Fruit fly (Drosophila melanogaster) whole organism, adult: ENCODE measurements around the gene Mcm5.

Experiments used
- CG12768 ChIP-seq: fragments of 200-800 bp; sonication (Bioruptor generic); optimal IDR thresholded peaks from 2 replicates; lab custom pipeline; 2017; ENCODE audit warnings: missing biosample characterization, missing genetic modification characterization, mild to moderate bottlenecking, moderate library complexity, missing genetic modification reagents
- CG1620 ChIP-seq: fragments of 200-800 bp; sonication (Bioruptor generic); optimal IDR thresholded peaks from 2 replicates; lab custom pipeline; 2016; ENCODE audit warnings: missing biosample characterization, missing genetic modification characterization
- Clk ChIP-seq: fragments of 200-800 bp; sonication (Bioruptor generic); optimal IDR thresholded peaks from 2 replicates; lab custom pipeline; 2017; ENCODE audit warnings: missing biosample characterization, missing genetic modification characterization
- Crg-1 ChIP-seq: fragments of 200-800 bp; sonication (Bioruptor generic); optimal IDR thresholded peaks from 2 replicates; lab custom pipeline; 2016; ENCODE audit warnings: missing biosample characterization, missing genetic modification characterization
- Mnt ChIP-seq: fragments of 200-800 bp; sonication (Bioruptor generic); optimal IDR thresholded peaks from 2 replicates; lab custom pipeline; 2016; ENCODE audit warnings: missing biosample characterization, mild to moderate bottlenecking, missing genetic modification characterization
- bab1 ChIP-seq: fragments of 200-800 bp; sonication (Bioruptor generic); optimal IDR thresholded peaks from 3 replicates; lab custom pipeline; 2019; ENCODE audit warnings: missing biosample characterization, mild to moderate bottlenecking, missing genetic modification characterization, moderate library complexity
- cic ChIP-seq: fragments of 200-800 bp; sonication (Bioruptor generic); optimal IDR thresholded peaks from 2 replicates; lab custom pipeline; 2017; ENCODE audit warnings: missing biosample characterization, mild to moderate bottlenecking, missing genetic modification characterization, moderate library complexity
- kay ChIP-seq: fragments of 200-800 bp; sonication (Bioruptor generic); peaks from one replicate; lab custom pipeline; 2016; ENCODE audit warnings: missing biosample characterization, missing genetic modification characterization, borderline replicate concordance
- toe ChIP-seq: fragments of 200-800 bp; sonication (Bioruptor generic); optimal IDR thresholded peaks from 2 replicates; lab custom pipeline; 2016; ENCODE audit warnings: missing biosample characterization, missing genetic modification characterization

DNA sequence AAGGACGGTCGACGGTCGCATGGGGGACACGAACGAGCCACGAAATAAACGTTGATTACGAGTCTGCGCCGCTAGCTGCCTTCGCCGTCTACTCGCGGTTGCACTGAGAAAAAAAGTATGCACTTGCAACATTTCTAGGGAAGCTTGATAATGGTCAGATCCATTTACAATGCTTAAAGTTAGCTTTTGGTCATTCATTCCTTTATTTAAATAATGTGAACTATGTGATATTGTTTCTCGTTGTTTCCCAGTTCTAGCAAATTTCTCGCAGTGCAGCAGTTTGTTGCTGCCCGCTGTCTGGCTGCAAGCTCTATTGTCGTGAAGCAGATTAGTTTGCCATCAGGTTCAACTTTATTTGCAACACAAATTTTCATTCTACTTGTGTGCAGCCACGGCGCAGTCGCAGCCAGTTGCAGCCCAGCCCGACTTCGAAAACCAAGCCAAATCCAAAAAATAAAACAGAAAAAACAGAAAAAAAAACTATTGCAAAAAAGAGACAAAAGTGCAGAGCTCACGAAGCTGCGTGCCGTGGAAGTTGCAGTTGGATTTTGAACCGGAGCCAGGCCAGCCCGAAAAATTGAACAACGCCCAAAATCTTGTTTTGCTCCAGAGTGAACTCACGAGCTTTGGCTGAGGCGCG lies 44.3 kb downstream of the Mcm5 start:
- TF ChIP-seq toe (no peak), CG1620 (GFP tag; lab: Kevin White, UChicago) (no peak), Crg-1 (GFP tag; lab: Kevin White, UChicago) (no peak), CG12768 (GFP tag; lab: Kevin White, UChicago) (no peak), Clk (GFP tag; lab: Kevin White, UChicago) (no peak), bab1 (GFP tag; lab: Kevin White, UChicago) (no peak), kay (GFP tag; lab: Kevin White, UChicago) (no peak), cic (GFP tag; lab: Kevin White, UChicago) (no peak), Mnt (GFP tag; lab: Kevin White, UChicago) (no peak)
